Worm (Caenorhabditis elegans): ENCODE results near the gene F28F9.2.

F28F9.2 gene

DNA sequence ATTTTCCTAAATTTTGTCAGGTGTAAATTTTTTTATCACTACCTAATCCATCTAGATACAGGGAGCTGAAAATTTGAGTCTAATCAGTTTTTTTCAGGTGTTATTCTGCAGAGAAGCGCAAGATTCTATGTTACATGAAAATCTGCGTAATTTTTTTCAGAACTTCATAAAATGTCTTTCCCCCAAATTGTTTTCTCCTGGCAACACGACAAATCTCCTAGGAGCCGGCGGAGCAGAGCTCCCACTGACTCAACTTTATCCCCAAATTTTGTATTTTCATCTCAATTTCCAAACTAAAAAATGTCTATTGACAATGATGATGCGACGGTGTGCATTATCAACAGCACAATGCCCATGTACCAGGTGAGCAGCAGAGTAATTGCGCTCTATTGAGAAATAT lies at the start of gene F28F9.2:
Gene F28F9.2 (plus strand): TSS at position 301 of the 400 bp plus-strand sequence.
- TF ChIP-seq fos-1 (tag; optimal IDR thresholded peaks at IDR 0.05) (no peak), lsy-2 (tag; optimal IDR thresholded peaks at IDR 0.05) (no peak), ZK546.5 (tag; optimal IDR thresholded peaks at IDR 0.05) (no peak), ceh-16 (tag; optimal IDR thresholded peaks at IDR 0.05) (no peak), nhr-21 (tag; optimal IDR thresholded peaks at IDR 0.05) (no peak), aly-2 (tag; optimal IDR thresholded peaks at IDR 0.05) (no peak), sma-3 (GFP tag; optimal IDR thresholded peaks at IDR 0.05) (no peak), nhr-23 (tag; optimal IDR thresholded peaks at IDR 0.05) (no peak), zag-1 (tag; optimal IDR thresholded peaks at IDR 0.05) (no peak)

- TF ChIP-seq ztf-1 (GFP tag; conservative IDR thresholded peaks at IDR 0.05), result no peak
- TF ChIP-seq nhr-11 (tag; optimal IDR thresholded peaks at IDR 0.05), result no peak
- no peak for TF ChIP-seq skn-1 (tag; optimal IDR thresholded peaks at IDR 0.05)
- no peak for TF ChIP-seq C34F6.9 (tag; optimal IDR thresholded peaks at IDR 0.05)
- no peak for TF ChIP-seq F13H6.1 (tag; optimal IDR thresholded peaks at IDR 0.05)
- TF ChIP-seq nhr-129 (tag; optimal IDR thresholded peaks at IDR 0.05), result no peak
- TF ChIP-seq sma-3 (GFP tag; optimal IDR thresholded peaks at IDR 0.05), result no peak
Observed at ce11 chrIV:3794437-3794836, 45.1 kb upstream of the F28F9.2 start, which contains the start of gene K09B3.1. Gene K09B3.1 (plus strand): TSS chrIV:3794737.

ce11 chrIV:3797442-3797841 lies 42.1 kb upstream of the F28F9.2 start:
- no peak for TF ChIP-seq lin-11 (tag; optimal IDR thresholded peaks at IDR 0.05)
- TF ChIP-seq dmd-4 (tag; optimal IDR thresholded peaks at IDR 0.05), result no peak
- TF ChIP-seq elt-3 (tag; optimal IDR thresholded peaks at IDR 0.05), result no peak
- TF ChIP-seq peb-1 (tag; optimal IDR thresholded peaks at IDR 0.05), result no peak

DNA sequence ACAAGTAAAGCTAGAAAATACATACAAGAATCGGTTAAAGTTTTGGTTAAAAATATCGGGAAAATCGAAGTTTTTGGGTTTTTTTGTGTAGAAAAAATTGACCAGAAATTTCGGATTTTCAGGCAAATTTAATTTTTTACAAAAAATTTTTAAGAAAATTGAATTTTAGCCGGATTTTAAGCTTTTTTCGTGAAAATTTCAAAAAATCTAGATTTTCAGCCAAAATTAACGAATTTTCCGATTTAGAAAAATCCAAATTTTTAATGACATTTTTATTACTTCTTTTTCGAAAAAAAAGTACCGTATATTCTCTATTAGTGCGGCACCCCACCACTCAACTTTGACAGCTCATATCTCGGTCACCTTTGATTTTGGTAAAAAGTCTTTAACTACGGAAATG lies 38.6 kb upstream of the F28F9.2 start, which contains the start of gene osm-3:
Gene osm-3 (minus strand): TSS at position 101 of the 400 bp plus-strand sequence.
- TF ChIP-seq fos-1 (tag; optimal IDR thresholded peaks at IDR 0.05), result no peak
- TF ChIP-seq mab-5 (tag; optimal IDR thresholded peaks at IDR 0.05), result no peak
- TF ChIP-seq crh-2 (tag; optimal IDR thresholded peaks at IDR 0.05), result no peak
- TF ChIP-seq blmp-1 (tag; optimal IDR thresholded peaks at IDR 0.05; ENCODE audit: insufficient read depth), result no peak
- TF ChIP-seq gmeb-1 (tag; optimal IDR thresholded peaks at IDR 0.05), result no peak
- TF ChIP-seq nhr-21 (tag; optimal IDR thresholded peaks at IDR 0.05), result no peak
- TF ChIP-seq R02D3.7 (tag; optimal IDR thresholded peaks at IDR 0.05), result no peak

DNA sequence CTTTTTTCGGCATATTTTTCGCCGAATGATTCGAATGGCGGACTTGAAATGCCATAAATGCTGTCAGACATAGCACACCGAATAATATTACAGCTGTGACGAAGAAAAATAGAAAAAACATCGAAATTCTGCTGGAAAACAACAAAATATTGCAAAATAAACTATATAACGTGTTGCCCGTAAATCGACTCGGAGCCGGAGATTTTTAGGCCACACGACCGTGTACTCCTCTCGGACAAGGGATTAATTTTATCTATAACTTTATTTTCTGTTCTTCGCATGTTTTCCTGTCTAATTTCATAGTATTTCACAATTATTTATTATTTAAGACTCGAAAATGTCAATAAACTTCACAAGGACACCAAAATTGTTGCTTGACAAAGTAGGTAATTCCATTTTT lies 36.3 kb upstream of the F28F9.2 start, which contains the start of the genes algn-14 and M02B7.2:
Gene algn-14 (minus strand): TSS at position 175 of the 400 bp plus-strand sequence.
Gene M02B7.2 (plus strand): TSS at position 330 of the 400 bp plus-strand sequence.
- TF ChIP-seq nhr-10 (tag; optimal IDR thresholded peaks at IDR 0.05) (no peak), alr-1 (tag; optimal IDR thresholded peaks at IDR 0.05) (no peak), C34F6.9 (tag; optimal IDR thresholded peaks at IDR 0.05) (peak; percentile 61), unc-39 (tag; optimal IDR thresholded peaks at IDR 0.05) (no peak), gmeb-1 (tag; optimal IDR thresholded peaks at IDR 0.05) (peak; percentile 66), unc-55 (GFP tag; optimal IDR thresholded peaks at IDR 0.05) (peak; percentile 64), egl-27 (tag; optimal IDR thresholded peaks at IDR 0.05) (no peak), unc-62 (GFP tag; optimal IDR thresholded peaks at IDR 0.05) (no peak), snpc-4 (tag; optimal IDR thresholded peaks at IDR 0.05) (no peak), sem-4 (tag; optimal IDR thresholded peaks at IDR 0.05) (no peak), peb-1 (tag; optimal IDR thresholded peaks at IDR 0.05) (no peak), mbf-1 (tag; optimal IDR thresholded peaks at IDR 0.05) (no peak), nhr-12 (tag; optimal IDR thresholded peaks at IDR 0.05) (no peak), nhr-25 (tag; optimal IDR thresholded peaks at IDR 0.05) (peak; percentile 49), sma-3 (GFP tag; optimal IDR thresholded peaks at IDR 0.05) (peak; percentile 74), lin-13 (GFP tag; optimal IDR thresholded peaks at IDR 0.05) (peak; percentile 39), Y55F3AM.14 (GFP tag; optimal IDR thresholded peaks at IDR 0.05) (no peak), crh-2 (tag; optimal IDR thresholded peaks at IDR 0.05) (peak; percentile 48), blmp-1 (tag; optimal IDR thresholded peaks at IDR 0.05; ENCODE audit: insufficient read depth) (no peak), ztf-11 (tag; optimal IDR thresholded peaks at IDR 0.05) (no peak), ZK546.5 (tag; optimal IDR thresholded peaks at IDR 0.05) (no peak), zag-1 (tag; optimal IDR thresholded peaks at IDR 0.05) (no peak), ztf-1 (GFP tag; conservative IDR thresholded peaks at IDR 0.05) (no peak), ceh-16 (tag; optimal IDR thresholded peaks at IDR 0.05) (no peak), elt-1 (tag; optimal IDR thresholded peaks at IDR 0.05) (no peak), elt-3 (tag; optimal IDR thresholded peaks at IDR 0.05) (no peak), F13H6.1 (tag; optimal IDR thresholded peaks at IDR 0.05) (peak; percentile 57), lin-39 (tag; optimal IDR thresholded peaks at IDR 0.05) (no peak), nhr-77 (tag; optimal IDR thresholded peaks at IDR 0.05) (no peak), mab-5 (tag; optimal IDR thresholded peaks at IDR 0.05) (peak; percentile 33), R02D3.7 (tag; optimal IDR thresholded peaks at IDR 0.05) (peak; percentile 67), skn-1 (tag; optimal IDR thresholded peaks at IDR 0.05) (no peak), dmd-4 (tag; optimal IDR thresholded peaks at IDR 0.05) (no peak), nhr-11 (tag; optimal IDR thresholded peaks at IDR 0.05) (no peak), ceh-82 (tag; optimal IDR thresholded peaks at IDR 0.05) (no peak), nhr-21 (tag; optimal IDR thresholded peaks at IDR 0.05) (peak; percentile 18), nhr-237 (tag; optimal IDR thresholded peaks at IDR 0.05) (no peak), ztf-4 (tag; optimal IDR thresholded peaks at IDR 0.05) (no peak), nhr-23 (tag; optimal IDR thresholded peaks at IDR 0.05) (no peak), lsy-2 (tag; optimal IDR thresholded peaks at IDR 0.05) (peak; percentile 33 to 80)
